Fruit fly (Drosophila melanogaster) whole organism, embryonic: ENCODE results near the gene Nup153.
A peak's percentile ranks its signal among the peaks of the same experiment; 100 is the strongest.

Experiments used
- Aef1 ChIP-seq: fragments of 200-800 bp; sonication (Bioruptor generic); IDR thresholded peaks from 3 replicates; pipeline ENCODE4 v1.3.6; 2022; ENCODE audit warnings: missing biosample characterization, missing genetic modification characterization
- C15 ChIP-seq: fragments of 200-800 bp; sonication (Bioruptor generic); IDR thresholded peaks from 3 replicates; pipeline ENCODE4 v1.3.6; 2022; ENCODE audit warnings: missing biosample characterization, missing genetic modification characterization
- CG10979 ChIP-seq: fragments of 200-800 bp; sonication (Bioruptor generic); optimal IDR thresholded peaks from 2 replicates; lab custom pipeline; 2018; ENCODE audit warnings: missing biosample characterization, mild to moderate bottlenecking, missing genetic modification characterization, moderate library complexity
- CG11504 ChIP-seq: fragments of 200-800 bp; sonication (Bioruptor generic); optimal IDR thresholded peaks from 3 replicates; lab custom pipeline; 2019; ENCODE audit warnings: missing biosample characterization, mild to moderate bottlenecking, missing genetic modification characterization, moderate library complexity
- CG12155 ChIP-seq: fragments of 200-800 bp; sonication (Bioruptor generic); optimal IDR thresholded peaks from 3 replicates; lab custom pipeline; 2016; ENCODE audit warnings: missing biosample characterization, missing genetic modification characterization
- CG12236 ChIP-seq: fragments of 200-800 bp; sonication (Bioruptor generic); optimal IDR thresholded peaks from 2 replicates; lab custom pipeline; 2016; ENCODE audit warnings: missing biosample characterization, missing genetic modification characterization
- CG14014 ChIP-seq: fragments of 200-800 bp; sonication (Bioruptor generic); IDR thresholded peaks from 2 replicates; pipeline ENCODE4 v1.3.6; 2022; ENCODE audit warnings: missing biosample characterization, missing genetic modification characterization
- CG15514 ChIP-seq: fragments of 200-800 bp; sonication (Bioruptor generic); optimal IDR thresholded peaks from 3 replicates; lab custom pipeline; 2017; ENCODE audit warnings: missing biosample characterization, missing genetic modification characterization, mild to moderate bottlenecking, moderate library complexity, missing genetic modification reagents
- CG15696 ChIP-seq: fragments of 200-800 bp; sonication (Bioruptor generic); optimal IDR thresholded peaks from 2 replicates; lab custom pipeline; 2019; ENCODE audit warnings: missing biosample characterization, mild to moderate bottlenecking, missing genetic modification characterization, moderate library complexity
- CG1603 ChIP-seq: fragments of 200-800 bp; sonication (Bioruptor generic); optimal IDR thresholded peaks from 2 replicates; lab custom pipeline; 2019; ENCODE audit warnings: missing biosample characterization, mild to moderate bottlenecking, missing genetic modification characterization, moderate library complexity
- CG17359 ChIP-seq: fragments of 200-800 bp; sonication (Bioruptor generic); optimal IDR thresholded peaks from 3 replicates; lab custom pipeline; 2018; ENCODE audit warnings: missing biosample characterization, mild to moderate bottlenecking, missing genetic modification characterization, moderate library complexity
- CG17912 ChIP-seq: fragments of 200-800 bp; sonication (Bioruptor generic); optimal IDR thresholded peaks from 2 replicates; lab custom pipeline; 2018; ENCODE audit warnings: missing biosample characterization, mild to moderate bottlenecking, missing genetic modification characterization
- CG18262 ChIP-seq: fragments of 200-800 bp; optimal IDR thresholded peaks from 3 replicates; lab custom pipeline; 2019; ENCODE audit warnings: missing biosample characterization, mild to moderate bottlenecking, missing genetic modification characterization, moderate library complexity
- CG18619 ChIP-seq: fragments of 200-800 bp; sonication (Bioruptor generic); optimal IDR thresholded peaks from 3 replicates; lab custom pipeline; 2017; ENCODE audit warnings: missing biosample characterization, mild to moderate bottlenecking, missing genetic modification characterization
- CG2678 ChIP-seq: fragments of 200-800 bp; sonication (Bioruptor generic); optimal IDR thresholded peaks from 3 replicates; lab custom pipeline; 2019; ENCODE audit warnings: missing biosample characterization, mild to moderate bottlenecking, missing genetic modification characterization, moderate library complexity
- CG2889 ChIP-seq: fragments of 200-800 bp; sonication (Bioruptor generic); IDR thresholded peaks from 3 replicates; pipeline ENCODE4 v1.3.6; 2022; ENCODE audit warnings: missing biosample characterization, missing genetic modification characterization
- CG3995 ChIP-seq: fragments of 200-800 bp; sonication (Bioruptor generic); optimal IDR thresholded peaks from 3 replicates; lab custom pipeline; 2016; ENCODE audit warnings: missing biosample characterization, missing genetic modification characterization
- CG4360 ChIP-seq: fragments of 200-800 bp; sonication (Bioruptor generic); IDR thresholded peaks from 2 replicates; pipeline ENCODE4 v1.3.6; 2022; ENCODE audit warnings: missing biosample characterization, missing genetic modification characterization
- CG4404 ChIP-seq: fragments of 200-800 bp; sonication (Bioruptor generic); IDR thresholded peaks from 2 replicates; pipeline ENCODE4 v1.3.6; 2022; ENCODE audit warnings: missing biosample characterization, missing genetic modification characterization
- CG4424 ChIP-seq: fragments of 200-800 bp; sonication (Bioruptor generic); optimal IDR thresholded peaks from 3 replicates; lab custom pipeline; 2016; ENCODE audit warnings: missing biosample characterization, missing genetic modification characterization
- CG6175 ChIP-seq: fragments of 200-800 bp; sonication (Bioruptor generic); IDR thresholded peaks from 3 replicates; pipeline ENCODE4 v1.3.6; 2022; ENCODE audit warnings: missing biosample characterization, missing genetic modification characterization
- CG7556 ChIP-seq: fragments of 200-800 bp; sonication (Bioruptor generic); optimal IDR thresholded peaks from 2 replicates; lab custom pipeline; 2017; ENCODE audit warnings: missing biosample characterization, mild to moderate bottlenecking, missing genetic modification characterization
- CG9437 ChIP-seq: fragments of 200-800 bp; sonication (Bioruptor generic); optimal IDR thresholded peaks from 2 replicates; lab custom pipeline; 2018; ENCODE audit warnings: missing biosample characterization, mild to moderate bottlenecking, missing genetic modification characterization
- CHES-1-like ChIP-seq: fragments of 200-800 bp; sonication (Bioruptor generic); optimal IDR thresholded peaks from 2 replicates; lab custom pipeline; 2016; ENCODE audit warnings: missing biosample characterization, missing genetic modification characterization
- Deaf1 ChIP-seq: fragments of 200-800 bp; optimal IDR thresholded peaks from 3 replicates; lab custom pipeline; 2019; ENCODE audit warnings: missing biosample characterization, mild to moderate bottlenecking, missing genetic modification characterization, moderate library complexity
- Dp ChIP-seq: fragments of 200-800 bp; sonication (Bioruptor generic); optimal IDR thresholded peaks from 2 replicates; lab custom pipeline; 2018; ENCODE audit warnings: missing biosample characterization, mild to moderate bottlenecking, missing genetic modification characterization, moderate library complexity
- Drgx ChIP-seq: fragments of 200-800 bp; sonication (Bioruptor generic); IDR thresholded peaks from 2 replicates; pipeline ENCODE4 v1.3.6; 2022; ENCODE audit warnings: missing biosample characterization, missing genetic modification characterization
- Lpt ChIP-seq: fragments of >200 bp; optimal IDR thresholded peaks from 2 replicates; lab custom pipeline; 2018; ENCODE audit warnings: missing biosample characterization, missing genetic modification characterization
- MTF-1 ChIP-seq: fragments of 200-800 bp; sonication (Bioruptor generic); optimal IDR thresholded peaks from 2 replicates; lab custom pipeline; 2018; ENCODE audit warnings: missing biosample characterization, mild to moderate bottlenecking, missing genetic modification characterization, borderline replicate concordance
- Max ChIP-seq: fragments of 200-800 bp; sonication (Bioruptor generic); optimal IDR thresholded peaks from 2 replicates; lab custom pipeline; 2016; ENCODE audit warnings: missing biosample characterization, mild to moderate bottlenecking, missing genetic modification characterization
- Oli ChIP-seq: fragments of 200-800 bp; sonication (Bioruptor generic); optimal IDR thresholded peaks from 2 replicates; lab custom pipeline; 2018; ENCODE audit warnings: missing biosample characterization, mild to moderate bottlenecking, missing genetic modification characterization, moderate library complexity
- Ssrp ChIP-seq: fragments of 200-800 bp; sonication (Bioruptor generic); optimal IDR thresholded peaks from 2 replicates; lab custom pipeline; 2018; ENCODE audit warnings: missing biosample characterization, mild to moderate bottlenecking, missing genetic modification characterization, moderate library complexity
- Xbp1 ChIP-seq: fragments of 200-800 bp; sonication (Bioruptor generic); optimal IDR thresholded peaks from 3 replicates; lab custom pipeline; 2016; ENCODE audit warnings: missing biosample characterization, mild to moderate bottlenecking, missing genetic modification characterization
- amos ChIP-seq: fragments of 200-800 bp; sonication (Bioruptor generic); IDR thresholded peaks from 2 replicates; pipeline ENCODE4 v1.3.6; 2022; ENCODE audit warnings: missing biosample characterization, missing genetic modification characterization; ENCODE audit not compliant: partially characterized antibody
- ara ChIP-seq: fragments of 200-800 bp; sonication (Bioruptor generic); IDR thresholded peaks from 2 replicates; pipeline ENCODE4 v1.3.6; 2022; ENCODE audit warnings: missing biosample characterization, missing genetic modification characterization
- cad ChIP-seq: fragments of >200 bp; optimal IDR thresholded peaks from 2 replicates; lab custom pipeline; 2017; ENCODE audit warnings: missing biosample characterization, missing genetic modification characterization
- cas ChIP-seq: fragments of 200-800 bp; sonication (Bioruptor generic); IDR thresholded peaks from 2 replicates; pipeline ENCODE4 v1.3.6; 2022; ENCODE audit warnings: missing biosample characterization, missing genetic modification characterization
- croc ChIP-seq: fragments of 200-800 bp; sonication (Bioruptor generic); conservative IDR thresholded peaks from 3 replicates; pipeline ENCODE4 v1.3.6; 2022; ENCODE audit warnings: missing biosample characterization, missing genetic modification characterization
- fd102C ChIP-seq: fragments of 200-800 bp; sonication (Bioruptor generic); optimal IDR thresholded peaks from 2 replicates; lab custom pipeline; 2018; ENCODE audit warnings: missing biosample characterization, mild to moderate bottlenecking, missing genetic modification characterization, moderate library complexity
- fu2 ChIP-seq: fragments of 200-800 bp; sonication (Bioruptor generic); optimal IDR thresholded peaks from 2 replicates; lab custom pipeline; 2016; ENCODE audit warnings: missing biosample characterization, missing genetic modification characterization
- hkb ChIP-seq, 2 experiments: fragments of 200-800 bp in 1 of 2; fragments of >200 bp in 1 of 2; sonication (Bioruptor generic) in 1 of 2; IDR thresholded peaks in 1 of 2; optimal IDR thresholded peaks in 1 of 2; 2 replicates each; pipeline versions ENCODE4 v1.3.6 to Lab custom; 2017 to 2022; ENCODE audit warnings: missing biosample characterization in 1 of 2, missing genetic modification characterization in 1 of 2
- insv ChIP-seq, 2 experiments: fragments of 200-800 bp; sonication (Bioruptor generic); optimal IDR thresholded peaks; 3 replicates each; lab custom pipeline; 2016 to 2018; ENCODE audit warnings: missing biosample characterization in 2 of 2, missing genetic modification characterization in 2 of 2
- lab ChIP-seq: fragments of 200-800 bp; sonication (Bioruptor generic); optimal IDR thresholded peaks from 3 replicates; lab custom pipeline; 2017; ENCODE audit warnings: missing biosample characterization, missing genetic modification characterization, mild to moderate bottlenecking, moderate library complexity, missing genetic modification reagents
- nerfin-1 ChIP-seq: fragments of 200-800 bp; sonication (Bioruptor generic); optimal IDR thresholded peaks from 3 replicates; lab custom pipeline; 2019; ENCODE audit warnings: missing biosample characterization, mild to moderate bottlenecking, missing genetic modification characterization, moderate library complexity
- odd ChIP-seq: fragments of 200-800 bp; sonication (Bioruptor generic); optimal IDR thresholded peaks from 2 replicates; lab custom pipeline; 2017; ENCODE audit warnings: missing biosample characterization, mild to moderate bottlenecking, missing genetic modification characterization
- sc ChIP-seq, 3 experiments: fragments of >200 bp in 2 of 3; fragments of 200-800 bp in 1 of 3; sonication (Bioruptor generic) in 1 of 3; optimal IDR thresholded peaks; 2 replicates in 2 of 3; 3 replicates in 1 of 3; lab custom pipeline; 2017; ENCODE audit warnings: mild to moderate bottlenecking in 1 of 3, missing biosample characterization in 1 of 3, missing genetic modification characterization in 1 of 3, missing genetic modification reagents in 1 of 3
- sens ChIP-seq: fragments of 200-800 bp; sonication (Bioruptor generic); peaks from one replicate; lab custom pipeline; 2016; ENCODE audit warnings: missing biosample characterization, missing genetic modification characterization
- sima ChIP-seq: fragments of 200-800 bp; sonication (Bioruptor generic); optimal IDR thresholded peaks from 2 replicates; lab custom pipeline; 2016; ENCODE audit warnings: missing biosample characterization, missing genetic modification characterization
- sob ChIP-seq: fragments of 200-800 bp; sonication (Bioruptor generic); IDR thresholded peaks from 2 replicates; pipeline ENCODE4 v1.3.6; 2022; ENCODE audit warnings: missing biosample characterization, missing genetic modification characterization
- unc-4 ChIP-seq: fragments of 200-800 bp; sonication (Bioruptor generic); IDR thresholded peaks from 2 replicates; pipeline ENCODE4 v1.3.6; 2022; ENCODE audit warnings: missing biosample characterization, missing genetic modification characterization; ENCODE audit not compliant: partially characterized antibody

Gene Nup153

DNA sequence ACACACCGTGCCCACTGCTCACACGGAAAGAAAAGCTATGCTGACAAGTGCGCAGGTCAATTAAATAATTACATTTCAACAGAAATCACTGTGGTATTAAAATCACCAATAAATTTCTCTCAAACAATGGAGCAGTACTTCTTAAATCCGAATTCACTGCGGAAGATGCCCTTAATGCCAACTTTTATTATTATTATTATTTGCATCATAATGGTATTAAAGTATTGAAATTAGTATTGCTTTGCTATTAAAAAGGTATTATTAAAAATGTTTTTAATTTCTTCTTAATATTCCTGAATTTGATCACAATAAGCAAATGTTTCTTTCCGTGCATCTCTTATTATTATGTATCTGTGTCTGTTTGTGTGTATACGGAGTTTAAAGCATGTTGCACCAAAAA, 19.1 kb upstream of the Nup153 start (continued):
- TF ChIP-seq MTF-1: no peak
- no peak for TF ChIP-seq CG12236 (GFP tag; lab: Kevin White, UChicago)
- TF ChIP-seq unc-4 (GFP tag; lab: Robert Waterston, UW): no peak
- TF ChIP-seq CG6175 (GFP tag; lab: Robert Waterston, UW): no peak
- TF ChIP-seq CG12155: peak; percentile 11
- no peak for TF ChIP-seq CG1603 (tag; lab: Kevin White, UChicago)
- no peak for TF ChIP-seq CG15696 (tag; lab: Kevin White, UChicago)
- TF ChIP-seq Ssrp (tag; lab: Kevin White, UChicago): peak; percentile 38
- TF ChIP-seq CG2678: peak; percentile 76
- peak; percentile 8 for TF ChIP-seq Max (GFP tag; lab: Kevin White, UChicago)
- TF ChIP-seq Xbp1 (GFP tag; lab: Kevin White, UChicago): peak; percentile 47
- TF ChIP-seq sc (optimal IDR thresholded peaks at IDR 0.05; lab: Kevin White, UChicago): no peak
- TF ChIP-seq sc (GFP tag; optimal IDR thresholded peaks at IDR 0.05; lab: Kevin White, UChicago): no peak
- no peak for TF ChIP-seq CG17912 (GFP tag; lab: Kevin White, UChicago)
- no peak for TF ChIP-seq nerfin-1 (tag; lab: Kevin White, UChicago)
- 0 out of 2 replicates have a peak, but pooled peaks have one; percentile 39 for TF ChIP-seq ara
- peak; percentile 28 for TF ChIP-seq CG17359
- peak; percentile 30 for TF ChIP-seq CG18619 (GFP tag; lab: Kevin White, UChicago)
- TF ChIP-seq CG3995: no peak
- no peak for TF ChIP-seq croc (GFP tag; lab: Robert Waterston, UW)
- TF ChIP-seq C15 (GFP tag; lab: Robert Waterston, UW): no peak
- peak; percentile 71 for TF ChIP-seq lab (GFP tag; lab: Kevin White, UChicago)
- 0 out of 2 replicates have a peak, but pooled peaks have one; percentile 18 for TF ChIP-seq CG14014
- peak; percentile 56 for TF ChIP-seq Oli (tag; lab: Kevin White, UChicago)
- no peak for TF ChIP-seq fd102C (GFP tag; lab: Kevin White, UChicago)
- no peak for TF ChIP-seq Deaf1 (tag; lab: Kevin White, UChicago)
- peak; percentile 40; the same call in 1 of the 2 replicates for TF ChIP-seq Drgx (GFP tag; lab: Robert Waterston, UW)
- TF ChIP-seq Dp: no peak
- TF ChIP-seq insv (GFP tag; optimal IDR thresholded peaks at IDR 0.05; lab: Kevin White, UChicago): no peak
- peak; percentile 77 for TF ChIP-seq CG11504 (tag; lab: Kevin White, UChicago)
- no peak for TF ChIP-seq amos
- no peak for TF ChIP-seq odd (GFP tag; lab: Kevin White, UChicago)
- TF ChIP-seq sens: peak; percentile 74
- TF ChIP-seq CG15514 (GFP tag; lab: Kevin White, UChicago): peak; percentile 25
- no peak for TF ChIP-seq hkb (optimal IDR thresholded peaks at IDR 0.05; lab: Kevin White, UChicago)
- TF ChIP-seq hkb (GFP tag; IDR thresholded peaks at IDR 0.05; lab: Robert Waterston, UW): 0 out of 2 replicates have a peak, but pooled peaks have one; percentile 21
- TF ChIP-seq cad: no peak
- TF ChIP-seq Lpt (GFP tag; lab: Kevin White, UChicago): no peak
- no peak for TF ChIP-seq cas (GFP tag; lab: Robert Waterston, UW)
- peak; percentile 28 for TF ChIP-seq CG9437
- no peak for TF ChIP-seq sima (GFP tag; lab: Kevin White, UChicago)
- TF ChIP-seq CG4360 (GFP tag; lab: Robert Waterston, UW): no peak
- 0 out of 3 replicates have a peak, but pooled peaks have one; percentile 14 for TF ChIP-seq Aef1 (GFP tag; lab: Robert Waterston, UW)
- no peak for TF ChIP-seq fu2
- TF ChIP-seq CG18262 (tag; lab: Kevin White, UChicago): peak; percentile 45
- TF ChIP-seq CG4404 (GFP tag; lab: Robert Waterston, UW): no peak
- peak; percentile 37 for TF ChIP-seq CG4424 (GFP tag; lab: Kevin White, UChicago)
- TF ChIP-seq sob (GFP tag; lab: Robert Waterston, UW): no peak
- no peak for TF ChIP-seq CHES-1-like (GFP tag; lab: Kevin White, UChicago)
- no peak for TF ChIP-seq CG2889 (GFP tag; lab: Robert Waterston, UW)
- TF ChIP-seq CG10979: peak; percentile 41
- peak; percentile 74 for TF ChIP-seq CG7556 (GFP tag; lab: Kevin White, UChicago)
